Worm (Caenorhabditis elegans): ENCODE results near the gene fbxb-107.

ce11 chrII:2791693-2792092, 33.1 kb downstream of the fbxb-107 start:
- no peak for TF ChIP-seq fos-1 (tag; optimal IDR thresholded peaks at IDR 0.05)
- no peak for TF ChIP-seq dmd-4 (tag; optimal IDR thresholded peaks at IDR 0.05)
